Worm (Caenorhabditis elegans) whole organism, L2 larva: ENCODE results near the gene fbxb-65.

Experiments
- C34F6.9 ChIP-seq: fragments of 150-350 bp; optimal IDR thresholded peaks from 2 replicates; lab custom pipeline; 2014; ENCODE audit warnings: missing biosample characterization, missing genetic modification characterization
- F13H6.1 ChIP-seq: sonication (generic microtip); optimal IDR thresholded peaks from 2 replicates; lab custom pipeline; 2016; ENCODE audit warnings: missing genetic modification characterization, missing compliant biosample characterization
- R02D3.7 ChIP-seq: fragments of 150-350 bp; optimal IDR thresholded peaks from 2 replicates; lab custom pipeline; 2014; ENCODE audit warnings: missing biosample characterization, missing genetic modification characterization
- alr-1 ChIP-seq: fragments of 150-350 bp; optimal IDR thresholded peaks from 2 replicates; lab custom pipeline; 2014; ENCODE audit warnings: missing biosample characterization, missing genetic modification characterization
- aly-2 ChIP-seq: fragments of 150-350 bp; optimal IDR thresholded peaks from 2 replicates; lab custom pipeline; 2014; ENCODE audit warnings: missing biosample characterization, missing genetic modification characterization
- ama-1 ChIP-seq: fragments of 150-350 bp; optimal IDR thresholded peaks from 2 replicates; lab custom pipeline; 2018; ENCODE audit warnings: inconsistent platforms
- blmp-1 ChIP-seq: sonication (generic microtip); optimal IDR thresholded peaks from 2 replicates; lab custom pipeline; 2017; ENCODE audit warnings: missing genetic modification characterization, mild to moderate bottlenecking, missing compliant biosample characterization, antibody characterized with exemption, moderate library complexity; ENCODE audit not compliant: insufficient read depth
- ceh-16 ChIP-seq: fragments of 150-350 bp; optimal IDR thresholded peaks from 2 replicates; lab custom pipeline; 2014; ENCODE audit warnings: missing biosample characterization, missing genetic modification characterization
- crh-2 ChIP-seq: sonication (generic microtip); optimal IDR thresholded peaks from 2 replicates; lab custom pipeline; 2017; ENCODE audit warnings: missing biosample characterization, missing genetic modification characterization
- dmd-4 ChIP-seq: sonication (generic microtip); optimal IDR thresholded peaks from 2 replicates; lab custom pipeline; 2017; ENCODE audit warnings: missing biosample characterization, missing genetic modification characterization
- elt-1 ChIP-seq: fragments of 150-350 bp; optimal IDR thresholded peaks from 2 replicates; lab custom pipeline; 2014; ENCODE audit warnings: missing biosample characterization, missing genetic modification characterization
- elt-3 ChIP-seq: sonication (generic microtip); optimal IDR thresholded peaks from 2 replicates; lab custom pipeline; 2017; ENCODE audit warnings: missing biosample characterization, missing genetic modification characterization
- fos-1 ChIP-seq: fragments of 150-350 bp; optimal IDR thresholded peaks from 2 replicates; lab custom pipeline; 2014; ENCODE audit warnings: missing biosample characterization, missing genetic modification characterization
- gmeb-1 ChIP-seq: fragments of 150-350 bp; optimal IDR thresholded peaks from 2 replicates; lab custom pipeline; 2014; ENCODE audit warnings: missing biosample characterization, missing genetic modification characterization
- lin-11 ChIP-seq: fragments of 150-350 bp; sonication (generic microtip); optimal IDR thresholded peaks from 2 replicates; lab custom pipeline; 2014; ENCODE audit warnings: missing biosample characterization, missing genetic modification characterization, inconsistent platforms, mixed read lengths
- lin-39 ChIP-seq: fragments of 150-350 bp; optimal IDR thresholded peaks from 2 replicates; lab custom pipeline; 2014; ENCODE audit warnings: missing biosample characterization, missing genetic modification reagents, missing genetic modification characterization
- lsy-2 ChIP-seq, 2 experiments: fragments of 150-350 bp in 1 of 2; sonication (generic microtip) in 1 of 2; optimal IDR thresholded peaks; 2 replicates each; lab custom pipeline; 2014 to 2017; ENCODE audit warnings: missing biosample characterization in 2 of 2, missing genetic modification characterization in 2 of 2
- mab-5 ChIP-seq: fragments of 150-350 bp; optimal IDR thresholded peaks from 2 replicates; lab custom pipeline; 2014; ENCODE audit warnings: missing biosample characterization, missing genetic modification characterization
- mbf-1 ChIP-seq: sonication (generic microtip); optimal IDR thresholded peaks from 2 replicates; lab custom pipeline; 2017; ENCODE audit warnings: missing biosample characterization, missing genetic modification characterization
- mdl-1 ChIP-seq, 2 experiments: fragments of 150-350 bp in 1 of 2; sonication (generic microtip) in 1 of 2; optimal IDR thresholded peaks; 2 replicates each; lab custom pipeline; 2017; ENCODE audit warnings: missing biosample characterization in 2 of 2, missing genetic modification characterization in 2 of 2
- nhr-10 ChIP-seq: sonication (generic microtip); optimal IDR thresholded peaks from 2 replicates; lab custom pipeline; 2017; ENCODE audit warnings: missing biosample characterization, missing genetic modification characterization
- nhr-11 ChIP-seq: fragments of 150-350 bp; optimal IDR thresholded peaks from 2 replicates; lab custom pipeline; 2014; ENCODE audit warnings: missing biosample characterization, missing genetic modification characterization
- nhr-129 ChIP-seq: fragments of 150-350 bp; optimal IDR thresholded peaks from 2 replicates; lab custom pipeline; 2014; ENCODE audit warnings: missing biosample characterization, missing genetic modification characterization
- nhr-23 ChIP-seq: fragments of 150-350 bp; optimal IDR thresholded peaks from 2 replicates; lab custom pipeline; 2014; ENCODE audit warnings: missing biosample characterization, missing genetic modification reagents, missing genetic modification characterization
- nhr-237 ChIP-seq: fragments of 150-350 bp; optimal IDR thresholded peaks from 2 replicates; lab custom pipeline; 2014; ENCODE audit warnings: missing biosample characterization, missing genetic modification characterization
- nhr-25 ChIP-seq: fragments of 150-350 bp; sonication (generic microtip); optimal IDR thresholded peaks from 3 replicates; lab custom pipeline; 2014; ENCODE audit warnings: missing biosample characterization, missing genetic modification characterization
- nhr-6 ChIP-seq: fragments of 150-350 bp; optimal IDR thresholded peaks from 2 replicates; lab custom pipeline; 2014; ENCODE audit warnings: missing biosample characterization, missing genetic modification characterization
- nhr-77 ChIP-seq: fragments of 150-350 bp; optimal IDR thresholded peaks from 2 replicates; lab custom pipeline; 2014; ENCODE audit warnings: missing biosample characterization, missing genetic modification characterization
- peb-1 ChIP-seq: fragments of 150-350 bp; optimal IDR thresholded peaks from 2 replicates; lab custom pipeline; 2014; ENCODE audit warnings: missing biosample characterization, missing genetic modification characterization
- skn-1 ChIP-seq: sonication (generic microtip); optimal IDR thresholded peaks from 2 replicates; lab custom pipeline; 2017; ENCODE audit warnings: missing biosample characterization, missing genetic modification characterization
- sma-9 ChIP-seq, 2 experiments: fragments of 150-350 bp in 1 of 2; sonication (generic microtip) in 1 of 2; optimal IDR thresholded peaks; 2 replicates each; lab custom pipeline; 2014 to 2016; ENCODE audit warnings: missing genetic modification characterization in 2 of 2, mild to moderate bottlenecking in 1 of 2, missing biosample characterization in 1 of 2, missing compliant biosample characterization in 1 of 2, missing genetic modification reagents in 1 of 2, moderate library complexity in 1 of 2
- snpc-4 ChIP-seq: fragments of 150-350 bp; optimal IDR thresholded peaks from 2 replicates; lab custom pipeline; 2014; ENCODE audit warnings: missing biosample characterization, missing genetic modification characterization
- unc-39 ChIP-seq: fragments of 150-350 bp; optimal IDR thresholded peaks from 2 replicates; lab custom pipeline; 2014; ENCODE audit warnings: missing biosample characterization, missing genetic modification characterization
- unc-55 ChIP-seq: fragments of 150-350 bp; sonication (generic microtip); optimal IDR thresholded peaks from 3 replicates; lab custom pipeline; 2014; ENCODE audit warnings: missing biosample characterization, missing genetic modification reagents, missing genetic modification characterization
- unc-62 ChIP-seq: fragments of 150-350 bp; optimal IDR thresholded peaks from 2 replicates; lab custom pipeline; 2014; ENCODE audit warnings: missing biosample characterization, missing genetic modification reagents, missing genetic modification characterization
- zag-1 ChIP-seq: fragments of 150-350 bp; optimal IDR thresholded peaks from 2 replicates; lab custom pipeline; 2014; ENCODE audit warnings: missing biosample characterization, missing genetic modification characterization
- ztf-1 ChIP-seq: fragments of 200-800 bp; sonication (Bioruptor generic); conservative IDR thresholded peaks from 2 replicates; pipeline ENCODE4 v1.3.6; 2022; ENCODE audit warnings: missing genetic modification characterization, missing compliant biosample characterization
- ztf-11 ChIP-seq: sonication (generic microtip); optimal IDR thresholded peaks from 2 replicates; lab custom pipeline; 2017; ENCODE audit warnings: missing biosample characterization, missing genetic modification characterization
- ztf-4 ChIP-seq: fragments of 150-350 bp; optimal IDR thresholded peaks from 2 replicates; lab custom pipeline; 2014; ENCODE audit warnings: missing biosample characterization, missing genetic modification characterization

Gene fbxb-65

DNA sequence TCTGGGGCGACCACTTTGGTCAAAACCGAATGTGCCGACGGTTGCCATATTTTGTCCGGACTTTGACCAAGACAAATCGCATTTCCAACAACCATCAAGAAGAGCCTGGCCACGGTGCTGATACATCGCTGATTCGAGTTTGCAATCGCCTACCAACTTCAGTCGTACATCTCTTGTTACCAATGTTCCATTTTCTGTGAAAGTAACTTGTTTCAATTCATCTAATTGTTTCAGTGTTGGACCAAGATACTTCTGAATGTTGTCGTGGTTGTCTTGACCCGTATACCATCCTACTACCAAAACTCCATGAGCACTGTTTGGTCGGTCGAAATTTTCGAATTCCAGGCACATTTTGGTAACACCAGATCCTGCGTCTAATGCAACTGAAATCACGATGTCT lies 3.9 kb upstream of the fbxb-65 start:
- TF ChIP-seq unc-62 (GFP tag; lab: Kevin White, UChicago) = no peak
- no peak for TF ChIP-seq R02D3.7 (tag; lab: Kevin White, UChicago)
- TF ChIP-seq mab-5 (tag; lab: Kevin White, UChicago) = no peak
- TF ChIP-seq zag-1 (tag; lab: Kevin White, UChicago) = no peak
- no peak for TF ChIP-seq snpc-4 (tag; lab: Kevin White, UChicago)
- TF ChIP-seq unc-39 (tag; lab: Kevin White, UChicago) = no peak
- TF ChIP-seq nhr-77 (tag; lab: Kevin White, UChicago) = no peak
- no peak for TF ChIP-seq F13H6.1 (tag; lab: Kevin White, UChicago)
- no peak for TF ChIP-seq nhr-10 (tag; lab: Kevin White, UChicago)
- no peak for TF ChIP-seq elt-1 (tag; lab: Kevin White, UChicago)
- TF ChIP-seq ama-1 (lab: Kevin White, UChicago) = no peak
- TF ChIP-seq ztf-1 (GFP tag; lab: Robert Waterston, UW) = no peak

ce11 chrV:19337333-19337732 lies 8.0 kb downstream of the fbxb-65 start:
- TF ChIP-seq nhr-129 (tag; lab: Kevin White, UChicago) (no peak), lin-11 (tag; lab: Kevin White, UChicago) (no peak), peb-1 (tag; lab: Kevin White, UChicago) (no peak), blmp-1 (no peak), nhr-25 (tag; lab: Kevin White, UChicago) (no peak), mdl-1 (tag; optimal IDR thresholded peaks at IDR 0.05; lab: Kevin White, UChicago) (no peak), nhr-11 (tag; lab: Kevin White, UChicago) (no peak), R02D3.7 (tag; lab: Kevin White, UChicago) (no peak), mbf-1 (tag; lab: Kevin White, UChicago) (no peak), elt-3 (tag; lab: Kevin White, UChicago) (no peak), ztf-11 (no peak), nhr-23 (tag; lab: Kevin White, UChicago) (no peak), nhr-6 (no peak)

DNA sequence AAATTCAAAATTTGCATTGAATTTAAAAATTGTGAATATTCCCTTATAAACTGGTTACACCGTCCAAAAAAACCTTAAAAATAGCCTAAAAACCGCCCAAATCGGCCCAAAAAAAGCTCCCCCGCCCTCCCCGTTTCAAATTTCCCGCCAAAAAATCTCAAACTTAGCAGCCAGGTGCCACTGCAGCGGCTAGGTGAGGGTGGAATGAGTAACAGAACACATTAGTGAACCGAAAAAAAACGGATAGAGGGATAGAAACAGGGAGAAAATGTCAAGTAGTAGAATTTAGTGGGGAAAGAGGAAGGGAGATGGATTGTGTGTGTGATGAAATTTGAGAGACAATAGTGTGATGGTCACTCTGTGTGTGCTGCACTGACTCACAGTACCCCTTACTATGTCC lies 22.6 kb downstream of the fbxb-65 start:
- peak; percentile 15 for TF ChIP-seq nhr-129 (tag; lab: Kevin White, UChicago)
- TF ChIP-seq nhr-11 (tag; lab: Kevin White, UChicago) = no peak

DNA sequence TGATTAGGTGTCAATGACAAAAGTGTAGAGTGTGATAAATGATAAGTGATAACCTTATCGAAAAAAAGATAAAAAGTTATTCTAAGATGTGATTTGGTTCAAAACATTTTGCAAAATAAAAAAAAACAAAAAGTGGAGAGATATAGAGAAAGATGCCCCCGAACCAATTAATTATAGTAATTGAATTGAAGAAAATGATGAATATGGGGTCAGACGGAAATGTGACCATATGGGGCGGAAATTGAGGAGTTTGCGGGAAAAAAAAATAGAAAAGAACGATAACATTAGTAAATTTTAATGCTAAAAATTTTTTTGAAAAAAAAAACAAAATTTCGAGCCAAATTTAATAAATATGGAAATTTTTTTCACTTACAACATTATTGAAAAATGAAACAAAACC lies 25.1 kb downstream of the fbxb-65 start:
- TF ChIP-seq mbf-1 (tag; lab: Kevin White, UChicago) (no peak), ama-1 (lab: Kevin White, UChicago) (no peak), crh-2 (tag; lab: Kevin White, UChicago) (no peak), zag-1 (tag; lab: Kevin White, UChicago) (no peak), lin-39 (tag; lab: Kevin White, UChicago) (no peak), nhr-237 (no peak), alr-1 (tag; lab: Kevin White, UChicago) (no peak), C34F6.9 (tag; lab: Kevin White, UChicago) (no peak), skn-1 (tag; lab: Kevin White, UChicago) (no peak), nhr-25 (tag; lab: Kevin White, UChicago) (no peak), peb-1 (tag; lab: Kevin White, UChicago) (no peak), ztf-4 (tag; lab: Kevin White, UChicago) (no peak), nhr-23 (tag; lab: Kevin White, UChicago) (no peak), R02D3.7 (tag; lab: Kevin White, UChicago) (no peak), sma-9 (GFP tag; optimal IDR thresholded peaks at IDR 0.05; lab: Kevin White, UChicago) (no peak), sma-9 (tag; optimal IDR thresholded peaks at IDR 0.05; lab: Kevin White, UChicago) (no peak), unc-55 (no peak)

- TF ChIP-seq nhr-77 (tag; lab: Kevin White, UChicago) (no peak), F13H6.1 (tag; lab: Kevin White, UChicago) (no peak), nhr-11 (tag; lab: Kevin White, UChicago) (no peak), blmp-1 (no peak), gmeb-1 (tag; lab: Kevin White, UChicago) (no peak), dmd-4 (no peak), nhr-129 (tag; lab: Kevin White, UChicago) (no peak), unc-39 (tag; lab: Kevin White, UChicago) (no peak), aly-2 (tag; lab: Kevin White, UChicago) (no peak), snpc-4 (tag; lab: Kevin White, UChicago) (no peak), unc-55 (no peak), fos-1 (tag; lab: Kevin White, UChicago) (no peak), elt-3 (tag; lab: Kevin White, UChicago) (no peak), elt-1 (tag; lab: Kevin White, UChicago) (no peak), nhr-23 (tag; lab: Kevin White, UChicago) (no peak), ceh-16 (no peak), unc-62 (GFP tag; lab: Kevin White, UChicago) (no peak), nhr-10 (tag; lab: Kevin White, UChicago) (no peak), skn-1 (tag; lab: Kevin White, UChicago) (no peak), lsy-2 (tag; optimal IDR thresholded peaks at IDR 0.05; lab: Kevin White, UChicago) (no peak)
These were observed 25.9 kb downstream of the fbxb-65 start for ce11 chrV:19355219-19355618.
